Worm (Caenorhabditis elegans) whole organism, L1 larva: ENCODE data around the gene K08D12.4.

ENCODE experiments used
- C04F5.9 ChIP-seq: sonication (generic microtip); optimal IDR thresholded peaks from 2 replicates; lab custom pipeline; 2016; ENCODE audit warnings: missing genetic modification characterization, missing compliant biosample characterization
- C16A3.4 ChIP-seq: fragments of 150-350 bp; optimal IDR thresholded peaks from 2 replicates; lab custom pipeline; 2014; ENCODE audit warnings: missing biosample characterization, missing genetic modification characterization
- Y116A8C.19 ChIP-seq: sonication (generic microtip); optimal IDR thresholded peaks from 2 replicates; lab custom pipeline; 2016; ENCODE audit warnings: missing compliant biosample characterization, missing genetic modification characterization, borderline replicate concordance
- aly-2 ChIP-seq: fragments of 150-350 bp; optimal IDR thresholded peaks from 2 replicates; lab custom pipeline; 2014; ENCODE audit warnings: missing biosample characterization, missing genetic modification characterization
- ama-1 ChIP-seq: fragments of 150-350 bp; optimal IDR thresholded peaks from 2 replicates; lab custom pipeline; 2014
- ceh-63 ChIP-seq: fragments of 200-800 bp; sonication (Bioruptor generic); optimal IDR thresholded peaks from 2 replicates; lab custom pipeline; 2018; ENCODE audit warnings: mild to moderate bottlenecking, missing genetic modification characterization, missing compliant biosample characterization
- ceh-8 ChIP-seq: fragments of 200-800 bp; sonication (Bioruptor generic); optimal IDR thresholded peaks from 2 replicates; lab custom pipeline; 2018; ENCODE audit warnings: mild to moderate bottlenecking, missing genetic modification characterization, moderate library complexity, missing compliant biosample characterization
- ceh-82 ChIP-seq, 3 experiments: fragments of 150-350 bp in 1 of 3; sonication (generic microtip) in 2 of 3; optimal IDR thresholded peaks; 2 replicates each; lab custom pipeline; 2014 to 2017; ENCODE audit warnings: missing biosample characterization in 3 of 3, missing genetic modification characterization in 3 of 3
- dpl-1 ChIP-seq, 3 experiments: fragments of 150-350 bp in 2 of 3; sonication (generic microtip) in 1 of 3; optimal IDR thresholded peaks; 2 replicates each; lab custom pipeline; 2014 to 2017; ENCODE audit warnings: missing biosample characterization in 3 of 3, missing genetic modification characterization in 3 of 3, missing genetic modification reagents in 3 of 3
- dsc-1 ChIP-seq: sonication (generic microtip); optimal IDR thresholded peaks from 2 replicates; lab custom pipeline; 2016; ENCODE audit warnings: mild to moderate bottlenecking, missing genetic modification characterization, missing compliant biosample characterization
- egl-13 ChIP-seq: sonication (generic microtip); optimal IDR thresholded peaks from 2 replicates; lab custom pipeline; 2016; ENCODE audit warnings: missing genotype, missing genetic modification reagents, missing genetic modification characterization, missing compliant biosample characterization
- egl-27 ChIP-seq, 2 experiments: fragments of 150-350 bp in 1 of 2; sonication (generic microtip); optimal IDR thresholded peaks; 3 replicates each; lab custom pipeline; 2017 to 2018; ENCODE audit warnings: missing biosample characterization in 2 of 2, missing genetic modification characterization in 2 of 2, missing genetic modification reagents in 2 of 2
- elt-2 ChIP-seq: sonication (generic microtip); optimal IDR thresholded peaks from 2 replicates; lab custom pipeline; 2016; ENCODE audit warnings: missing genetic modification characterization, mild to moderate bottlenecking, inconsistent platforms, missing compliant biosample characterization, missing genetic modification reagents
- elt-3 ChIP-seq, 6 experiments: fragments of 150-350 bp in 1 of 6; sonication (generic microtip); optimal IDR thresholded peaks; 2 replicates each; lab custom pipeline; 2017 to 2018; ENCODE audit warnings: missing biosample characterization in 6 of 6, missing genetic modification characterization in 6 of 6, inconsistent platforms in 1 of 6
- ets-5 ChIP-seq: fragments of 200-800 bp; sonication (Bioruptor generic); IDR thresholded peaks from 2 replicates; pipeline ENCODE4 v1.3.6; 2022; ENCODE audit warnings: missing genetic modification characterization, missing compliant biosample characterization
- fkh-10 ChIP-seq: sonication (generic microtip); optimal IDR thresholded peaks from 2 replicates; lab custom pipeline; 2017; ENCODE audit warnings: missing biosample characterization, missing genetic modification reagents, missing genetic modification characterization
- fkh-4 ChIP-seq: sonication (generic microtip); optimal IDR thresholded peaks from 2 replicates; lab custom pipeline; 2016; ENCODE audit warnings: missing compliant biosample characterization, missing genetic modification characterization, borderline replicate concordance
- fkh-8 ChIP-seq: sonication (generic microtip); optimal IDR thresholded peaks from 2 replicates; lab custom pipeline; 2016; ENCODE audit warnings: mild to moderate bottlenecking, missing genetic modification characterization, missing compliant biosample characterization
- hlh-17 ChIP-seq: fragments of 200-800 bp; sonication (Bioruptor generic); optimal IDR thresholded peaks from 2 replicates; lab custom pipeline; 2018; ENCODE audit warnings: missing genetic modification characterization, mild to moderate bottlenecking, missing compliant biosample characterization, moderate library complexity, borderline replicate concordance
- hlh-4 ChIP-seq: sonication (generic microtip); optimal IDR thresholded peaks from 2 replicates; lab custom pipeline; 2016; ENCODE audit warnings: mild to moderate bottlenecking, missing genetic modification characterization, missing compliant biosample characterization
- hpl-2 ChIP-seq: fragments of 150-350 bp; optimal IDR thresholded peaks from 2 replicates; lab custom pipeline; 2014; ENCODE audit warnings: missing biosample characterization, missing genetic modification reagents, missing genetic modification characterization
- isw-1 ChIP-seq: fragments of 200-800 bp; sonication (Bioruptor generic); IDR thresholded peaks from 2 replicates; pipeline ENCODE4 v1.3.6; 2022; ENCODE audit warnings: missing genetic modification characterization, missing compliant biosample characterization
- jun-1 ChIP-seq: fragments of 150-350 bp; optimal IDR thresholded peaks from 2 replicates; lab custom pipeline; 2014; ENCODE audit warnings: missing biosample characterization, missing genetic modification reagents, missing genetic modification characterization
- lin-14 ChIP-seq: fragments of 200-800 bp; sonication (Bioruptor generic); optimal IDR thresholded peaks from 2 replicates; lab custom pipeline; 2018; ENCODE audit warnings: mild to moderate bottlenecking, missing genetic modification characterization, moderate library complexity, missing compliant biosample characterization
- lin-15B ChIP-seq: fragments of 150-350 bp; sonication (generic microtip); optimal IDR thresholded peaks from 3 replicates; lab custom pipeline; 2014; ENCODE audit warnings: missing biosample characterization, missing genetic modification characterization
- lin-39 ChIP-seq: fragments of 150-350 bp; optimal IDR thresholded peaks from 2 replicates; lab custom pipeline; 2014; ENCODE audit warnings: missing biosample characterization, missing genetic modification reagents, missing genetic modification characterization
- lsy-2 ChIP-seq, 2 experiments: fragments of 150-350 bp; optimal IDR thresholded peaks; 2 replicates each; lab custom pipeline; 2014; ENCODE audit warnings: missing biosample characterization in 2 of 2, missing genetic modification characterization in 2 of 2
- mdl-1 ChIP-seq, 2 experiments: fragments of 150-350 bp; optimal IDR thresholded peaks; 2 replicates each; lab custom pipeline; 2014 to 2017; ENCODE audit warnings: missing biosample characterization in 2 of 2, missing genetic modification characterization in 2 of 2, inconsistent platforms in 1 of 2
- mep-1 ChIP-seq: fragments of 150-350 bp; optimal IDR thresholded peaks from 2 replicates; lab custom pipeline; 2014; ENCODE audit warnings: missing biosample characterization, missing genetic modification characterization
- nhr-12 ChIP-seq: sonication (generic microtip); optimal IDR thresholded peaks from 2 replicates; lab custom pipeline; 2017; ENCODE audit warnings: missing biosample characterization, missing genetic modification characterization
- nhr-237 ChIP-seq: fragments of 150-350 bp; optimal IDR thresholded peaks from 2 replicates; lab custom pipeline; 2014; ENCODE audit warnings: missing biosample characterization, missing genetic modification characterization
- nhr-71 ChIP-seq: sonication (generic microtip); optimal IDR thresholded peaks from 2 replicates; lab custom pipeline; 2016; ENCODE audit warnings: mild to moderate bottlenecking, missing genetic modification characterization, moderate library complexity, missing compliant biosample characterization
- pag-3 ChIP-seq: sonication (generic microtip); optimal IDR thresholded peaks from 2 replicates; lab custom pipeline; 2017; ENCODE audit warnings: missing genetic modification characterization, mild to moderate bottlenecking, missing compliant biosample characterization, antibody characterized with exemption, borderline replicate concordance; ENCODE audit not compliant: insufficient read depth
- rnt-1 ChIP-seq: sonication (generic microtip); optimal IDR thresholded peaks from 2 replicates; lab custom pipeline; 2016; ENCODE audit warnings: mild to moderate bottlenecking, missing genetic modification characterization, moderate library complexity, missing compliant biosample characterization
- skn-1 ChIP-seq: fragments of 150-350 bp; optimal IDR thresholded peaks from 2 replicates; lab custom pipeline; 2014; ENCODE audit warnings: missing biosample characterization, missing genetic modification characterization
- sox-4 ChIP-seq: sonication (generic microtip); optimal IDR thresholded peaks from 2 replicates; lab custom pipeline; 2016; ENCODE audit warnings: missing genetic modification characterization, missing compliant biosample characterization
- sptf-1 ChIP-seq: fragments of 150-350 bp; optimal IDR thresholded peaks from 2 replicates; lab custom pipeline; 2014; ENCODE audit warnings: missing biosample characterization, missing genetic modification characterization
- tlp-1 ChIP-seq: fragments of 150-350 bp; optimal IDR thresholded peaks from 2 replicates; lab custom pipeline; 2014; ENCODE audit warnings: missing biosample characterization, missing genetic modification characterization
- unc-30 ChIP-seq: sonication (generic microtip); optimal IDR thresholded peaks from 2 replicates; lab custom pipeline; 2017; ENCODE audit warnings: missing biosample characterization, missing genetic modification characterization
- unc-62 ChIP-seq: fragments of 150-350 bp; optimal IDR thresholded peaks from 2 replicates; lab custom pipeline; 2014; ENCODE audit warnings: missing biosample characterization, missing genetic modification reagents, missing genetic modification characterization
- vab-15 ChIP-seq: sonication (generic microtip); optimal IDR thresholded peaks from 2 replicates; lab custom pipeline; 2017; ENCODE audit warnings: missing genotype, mild to moderate bottlenecking, missing genetic modification characterization, missing compliant biosample characterization
- zag-1 ChIP-seq: fragments of 150-350 bp; optimal IDR thresholded peaks from 2 replicates; lab custom pipeline; 2014; ENCODE audit warnings: missing biosample characterization, missing genetic modification characterization
- ztf-11 ChIP-seq, 2 experiments: sonication (generic microtip); optimal IDR thresholded peaks; 2 replicates each; lab custom pipeline; 2016 to 2017; ENCODE audit warnings: missing genetic modification characterization in 2 of 2, missing biosample characterization in 1 of 2, missing compliant biosample characterization in 1 of 2

The K08D12.4 gene

DNA sequence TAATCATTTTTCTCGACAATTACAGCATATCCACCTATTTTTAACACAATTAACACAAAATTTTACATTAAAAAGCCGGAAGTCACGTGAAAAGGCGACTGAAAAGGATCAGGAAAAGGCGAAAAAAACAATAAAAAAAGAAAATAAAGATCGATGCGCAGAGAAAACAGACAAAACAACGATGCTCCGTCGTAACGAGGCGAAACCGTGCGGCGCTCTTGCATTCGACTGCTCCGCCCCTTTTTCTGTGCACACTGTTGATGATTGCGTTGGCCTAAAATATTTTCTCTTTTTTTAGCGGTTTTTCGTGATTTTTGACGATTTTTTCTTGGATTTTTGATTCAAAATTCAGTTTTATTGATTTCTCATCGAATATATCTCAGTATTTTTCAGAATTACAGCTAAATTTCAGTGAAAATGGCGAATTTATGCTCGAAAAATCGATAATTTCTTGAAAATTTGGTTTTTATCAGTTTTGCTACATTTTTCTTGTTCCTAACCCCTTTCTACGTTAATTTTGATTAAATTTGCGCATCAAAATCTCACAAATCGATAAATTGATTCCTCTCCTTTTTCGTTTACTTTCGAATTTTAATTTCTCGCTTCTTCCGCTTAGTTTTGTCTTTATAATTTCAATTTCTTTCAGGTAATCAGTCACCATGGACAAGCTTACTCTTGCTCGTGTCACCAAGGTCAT lies 47.9 kb upstream of the K08D12.4 start, which contains the start of gene rps-28 (continued):
- TF ChIP-seq lsy-2 (tag; optimal IDR thresholded peaks at IDR 0.05; lab: Kevin White, UChicago) (peak; percentile 96 to 97), ceh-63 (GFP tag; lab: Kevin White, UChicago) (no peak), nhr-237 (tag; lab: Kevin White, UChicago) (peak; percentile 93), sptf-1 (tag; lab: Kevin White, UChicago) (no peak), hlh-4 (tag; lab: Kevin White, UChicago) (no peak), pag-3 (no peak), egl-13 (tag; lab: Kevin White, UChicago) (peak; percentile 90), lin-14 (GFP tag; lab: Kevin White, UChicago) (peak; percentile 98), jun-1 (peak; percentile 92), zag-1 (peak; percentile 79), unc-30 (tag; lab: Kevin White, UChicago) (peak; percentile 38), unc-62 (peak; percentile 2), vab-15 (tag; lab: Kevin White, UChicago) (peak; percentile 98), C04F5.9 (peak; percentile 90), elt-3 (tag; optimal IDR thresholded peaks at IDR 0.05; lab: Kevin White, UChicago) (peak; percentile 70 to 99 (median 94)), ceh-82 (tag; optimal IDR thresholded peaks at IDR 0.05; lab: Kevin White, UChicago) (peak; percentile 98 to 99 (median 98)), hpl-2 (GFP tag; lab: Kevin White, UChicago) (peak; percentile 94), C16A3.4 (peak; percentile 99), mep-1 (tag; lab: Kevin White, UChicago) (peak; percentile 98), fkh-10 (GFP tag; lab: Kevin White, UChicago) (peak; percentile 96), skn-1 (tag; lab: Kevin White, UChicago) (peak; percentile 98), ama-1 (lab: Kevin White, UChicago) (peak; percentile 71), ztf-11 (tag; optimal IDR thresholded peaks at IDR 0.05; lab: Kevin White, UChicago) (peak; percentile 75 to 87), rnt-1 (tag; lab: Kevin White, UChicago) (peak; percentile 97), nhr-12 (tag; lab: Kevin White, UChicago) (no peak), lin-39 (tag; lab: Kevin White, UChicago) (peak; percentile 89), dsc-1 (tag; lab: Kevin White, UChicago) (peak; percentile 97), elt-2 (tag; lab: Kevin White, UChicago) (peak; percentile 74), mdl-1 (tag; optimal IDR thresholded peaks at IDR 0.05; lab: Kevin White, UChicago) (peak in 1 of 2 experiments; percentile 95), aly-2 (peak; percentile 89), Y116A8C.19 (no peak), tlp-1 (tag; lab: Kevin White, UChicago) (no peak), fkh-8 (peak; percentile 99), fkh-4 (tag; lab: Kevin White, UChicago) (peak; percentile 75), ceh-8 (GFP tag; lab: Kevin White, UChicago) (peak; percentile 94), hlh-17 (GFP tag; lab: Kevin White, UChicago) (no peak), egl-27 (tag; optimal IDR thresholded peaks at IDR 0.05; lab: Kevin White, UChicago) (peak; percentile 89 to 92), lin-15B (tag; lab: Kevin White, UChicago) (peak; percentile 95), isw-1 (peak; percentile 97), sox-4 (tag; lab: Kevin White, UChicago) (peak; percentile 83), ets-5 (GFP tag; lab: Robert Waterston, UW) (no peak), nhr-71 (peak; percentile 98), dpl-1 (GFP tag; optimal IDR thresholded peaks at IDR 0.05; lab: Kevin White, UChicago) (peak; percentile 89 to 91 (median 89))
